Worm (Caenorhabditis elegans): ENCODE data around the gene C03B1.14.

DNA sequence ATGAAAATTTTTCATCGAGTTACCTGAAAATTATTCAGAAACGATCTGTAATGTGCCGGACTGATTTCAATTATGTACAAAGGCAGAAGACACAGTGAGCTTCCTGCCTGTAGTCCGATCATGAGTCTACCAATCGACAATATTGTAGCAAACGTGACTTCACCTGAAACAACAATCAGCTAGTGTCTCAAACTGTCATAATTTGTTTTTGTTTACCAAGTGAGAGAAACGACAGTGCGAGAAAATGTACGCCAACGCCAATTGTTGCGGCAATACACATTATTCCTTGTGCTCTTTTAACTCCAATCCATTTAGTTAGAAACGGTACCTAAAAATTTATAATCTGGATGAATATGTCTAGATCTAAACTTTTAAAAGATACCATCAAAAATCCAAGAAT, 23.2 kb downstream of the C03B1.14 start:
- TF ChIP-seq ama-1 (optimal IDR thresholded peaks at IDR 0.05), result no peak
- no peak for TF ChIP-seq ama-1 (GFP tag; optimal IDR thresholded peaks at IDR 0.05)
- no peak for TF ChIP-seq C17E4.6 (GFP tag; IDR thresholded peaks at IDR 0.05)
- no peak for TF ChIP-seq pha-4 (tag; optimal IDR thresholded peaks at IDR 0.05)
- TF ChIP-seq let-526 (GFP tag; IDR thresholded peaks at IDR 0.05), result no peak
- no peak for TF ChIP-seq unc-130 (GFP tag; optimal IDR thresholded peaks at IDR 0.05)
- TF ChIP-seq dpl-1 (GFP tag; optimal IDR thresholded peaks at IDR 0.05), result no peak
- no peak for TF ChIP-seq let-607 (tag; optimal IDR thresholded peaks at IDR 0.05)
- no peak for TF ChIP-seq K12H6.12 (tag; optimal IDR thresholded peaks at IDR 0.05)
